Worm (Caenorhabditis elegans): Measurements from ENCODE around the gene C28D4.18.
"Not testable (repeated sequence)": the region's sequence is repeated elsewhere in the genome, so short reads cannot be mapped to it uniquely, and the experiment has no call there.

C28D4.18 gene

DNA sequence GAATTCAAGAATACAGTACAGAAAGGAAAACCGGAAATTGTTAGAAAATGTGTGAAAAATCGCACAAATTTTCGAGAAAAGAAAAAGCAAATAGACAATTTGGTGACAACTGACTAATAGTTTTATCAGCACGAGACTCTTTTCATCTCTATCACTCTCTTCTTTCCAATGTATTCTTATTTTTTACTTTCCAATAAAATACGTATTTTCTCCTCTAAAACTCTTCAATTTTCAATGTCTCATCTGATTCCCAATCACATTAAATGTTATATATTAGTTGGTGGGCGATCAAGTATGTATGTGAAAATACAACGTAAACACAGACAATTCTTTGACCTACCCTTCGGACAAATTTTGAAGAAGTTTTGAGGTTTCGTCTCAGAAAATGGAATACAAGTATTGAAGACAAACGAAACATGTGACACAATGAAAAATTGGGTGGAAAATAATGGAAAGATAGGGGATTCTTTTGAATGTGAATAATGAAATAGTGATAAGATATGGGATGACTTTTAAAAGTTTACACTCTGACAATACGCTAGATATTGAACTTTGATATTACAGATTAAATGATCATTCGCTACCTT lies 12.2 kb downstream of the C28D4.18 start, which contains the start of gene cka-1:
Gene cka-1 (minus strand): TSS at position 418 of the 587 bp plus-strand sequence.
- TF ChIP-seq sma-3 (GFP tag; optimal IDR thresholded peaks at IDR 0.05) = peak; percentile 19
- peak; percentile 26 for TF ChIP-seq nhr-129 (tag; optimal IDR thresholded peaks at IDR 0.05)
- TF ChIP-seq unc-55 (GFP tag; optimal IDR thresholded peaks at IDR 0.05) = no peak
- no peak for TF ChIP-seq R02D3.7 (tag; optimal IDR thresholded peaks at IDR 0.05)
- no peak for TF ChIP-seq unc-39 (tag; optimal IDR thresholded peaks at IDR 0.05)
- TF ChIP-seq F13H6.1 (tag; optimal IDR thresholded peaks at IDR 0.05) = peak; percentile 31
- peak; percentile 20 for TF ChIP-seq sem-4 (tag; optimal IDR thresholded peaks at IDR 0.05)
- TF ChIP-seq ztf-4 (tag; optimal IDR thresholded peaks at IDR 0.05) = no peak
- TF ChIP-seq sma-9 (GFP tag; optimal IDR thresholded peaks at IDR 0.05) = peak; percentile 0
- TF ChIP-seq sma-9 (tag; optimal IDR thresholded peaks at IDR 0.05) = no peak
- TF ChIP-seq fos-1 (tag; optimal IDR thresholded peaks at IDR 0.05) = peak; percentile 63
- TF ChIP-seq nhr-237 (tag; optimal IDR thresholded peaks at IDR 0.05) = no peak

ce11 chrIV:9738194-9738593 lies 13.1 kb downstream of the C28D4.18 start, which contains the start of gene C28D4.10:
TSS of gene C28D4.10 (plus strand) at chrIV:9738494.
- no peak for TF ChIP-seq nhr-12 (tag; optimal IDR thresholded peaks at IDR 0.05)
- no peak for TF ChIP-seq R02D3.7 (tag; optimal IDR thresholded peaks at IDR 0.05)
- TF ChIP-seq ZK546.5 (tag; optimal IDR thresholded peaks at IDR 0.05) = no peak
- no peak for TF ChIP-seq aly-2 (tag; optimal IDR thresholded peaks at IDR 0.05)
- TF ChIP-seq nhr-11 (tag; optimal IDR thresholded peaks at IDR 0.05) = no peak

ce11 chrIV:9739001-9739400 lies 13.9 kb downstream of the C28D4.18 start:
- TF ChIP-seq zag-1 (tag; optimal IDR thresholded peaks at IDR 0.05) (no peak), ztf-11 (tag; optimal IDR thresholded peaks at IDR 0.05) (no peak), mbf-1 (tag; optimal IDR thresholded peaks at IDR 0.05) (no peak), skn-1 (tag; optimal IDR thresholded peaks at IDR 0.05) (no peak), elt-1 (tag; optimal IDR thresholded peaks at IDR 0.05) (no peak), mab-5 (tag; optimal IDR thresholded peaks at IDR 0.05) (no peak), nhr-77 (tag; optimal IDR thresholded peaks at IDR 0.05) (no peak), F13H6.1 (tag; optimal IDR thresholded peaks at IDR 0.05) (no peak), ama-1 (optimal IDR thresholded peaks at IDR 0.05) (no peak)

DNA sequence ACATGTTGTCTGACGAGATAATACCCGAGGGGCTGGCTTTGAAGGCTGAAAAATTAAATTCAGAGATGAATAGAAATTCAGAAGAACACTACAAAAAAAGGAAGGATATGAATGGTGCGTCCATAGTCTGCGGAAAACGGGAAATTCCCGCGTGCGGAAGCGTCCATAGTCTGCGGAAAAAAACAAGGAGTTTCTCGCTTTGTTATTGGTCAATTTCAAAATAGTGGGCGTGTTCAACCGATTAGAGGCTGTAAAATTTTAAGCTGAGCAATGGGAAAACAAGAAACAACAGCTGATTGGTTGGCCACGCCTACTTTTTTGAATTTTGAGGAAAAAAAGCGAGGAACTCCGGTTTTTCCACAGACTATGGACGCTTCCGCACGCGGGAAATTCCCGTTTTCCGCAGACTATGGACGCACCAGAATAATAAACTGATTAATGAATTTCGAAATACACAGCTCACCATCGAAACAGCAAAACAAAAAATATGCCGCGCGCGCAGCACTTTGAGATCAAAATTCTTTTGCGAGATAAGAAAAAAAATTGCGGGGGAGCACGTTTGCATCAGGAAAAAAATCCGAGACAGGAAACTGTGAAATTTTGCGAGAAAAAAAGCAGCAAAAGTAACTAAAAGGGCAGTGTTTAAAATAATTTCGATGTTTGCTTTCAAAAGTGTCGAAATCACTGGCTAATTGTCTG lies 15.9 kb downstream of the C28D4.18 start, which contains the start of gene gln-6:
Gene gln-6 (minus strand): TSS at position 51 of the 699 bp plus-strand sequence.
- not testable (repeated sequence) for TF ChIP-seq aly-2 (tag; optimal IDR thresholded peaks at IDR 0.05); blmp-1 (tag; optimal IDR thresholded peaks at IDR 0.05; ENCODE audit: insufficient read depth); elt-1 (tag; optimal IDR thresholded peaks at IDR 0.05)

- TF ChIP-seq elt-1 (tag; optimal IDR thresholded peaks at IDR 0.05) = no peak
- no peak for TF ChIP-seq blmp-1 (tag; optimal IDR thresholded peaks at IDR 0.05; ENCODE audit: insufficient read depth)
These were observed 17.8 kb downstream of the C28D4.18 start, which contains the start of gene C28D4.7 for ce11 chrIV:9742883-9743282. TSS of gene C28D4.7 (minus strand) at chrIV:9743147.

ce11 chrIV:9744905-9745304 lies 19.8 kb downstream of the C28D4.18 start, which contains the start of gene C28D4.4:
TSS of gene C28D4.4 (minus strand) at chrIV:9745005.
- TF ChIP-seq gmeb-1 (tag; optimal IDR thresholded peaks at IDR 0.05) (no peak), sma-3 (GFP tag; optimal IDR thresholded peaks at IDR 0.05) (no peak), nhr-12 (tag; optimal IDR thresholded peaks at IDR 0.05) (no peak), nhr-25 (tag; optimal IDR thresholded peaks at IDR 0.05) (no peak)

ce11 chrIV:9746762-9747161 lies 21.7 kb downstream of the C28D4.18 start, which contains the start of gene C28D4.5:
TSS of gene C28D4.5 (minus strand) at chrIV:9746862.
- TF ChIP-seq gmeb-1 (tag; optimal IDR thresholded peaks at IDR 0.05) (no peak), R02D3.7 (tag; optimal IDR thresholded peaks at IDR 0.05) (no peak), nhr-21 (tag; optimal IDR thresholded peaks at IDR 0.05) (no peak), lin-11 (tag; optimal IDR thresholded peaks at IDR 0.05) (no peak), unc-55 (GFP tag; optimal IDR thresholded peaks at IDR 0.05) (no peak), mab-5 (tag; optimal IDR thresholded peaks at IDR 0.05) (no peak), egl-27 (tag; optimal IDR thresholded peaks at IDR 0.05) (no peak), nhr-23 (tag; optimal IDR thresholded peaks at IDR 0.05) (no peak), ceh-16 (tag; optimal IDR thresholded peaks at IDR 0.05) (no peak), ztf-1 (GFP tag; conservative IDR thresholded peaks at IDR 0.05) (no peak), ceh-82 (tag; optimal IDR thresholded peaks at IDR 0.05) (no peak)

All from whole organism, L2 larva.